Fruit fly (Drosophila melanogaster): ENCODE results near the gene Cpr67Fa1.
A peak's percentile ranks its signal among the peaks of the same experiment; 100 is the strongest.

The Cpr67Fa1 gene

dm6 chr3L:10851107-10851762, 38.6 kb upstream of the Cpr67Fa1 start:
- peak in 1 of 2 experiments; percentile 63 for TF ChIP-seq EcR (GFP tag; optimal IDR thresholded peaks at IDR 0.05)
- TF ChIP-seq psq (optimal IDR thresholded peaks at IDR 0.05): no peak

- no peak for TF ChIP-seq psq (optimal IDR thresholded peaks at IDR 0.05)
- TF ChIP-seq CG8478 (optimal IDR thresholded peaks at IDR 0.05): no peak
- no peak for TF ChIP-seq Dll (optimal IDR thresholded peaks at IDR 0.05)
- TF ChIP-seq usp (GFP tag; optimal IDR thresholded peaks at IDR 0.05): no peak
- TF ChIP-seq pan (optimal IDR thresholded peaks at IDR 0.05): no peak
- TF ChIP-seq EcR (GFP tag; optimal IDR thresholded peaks at IDR 0.05): no peak
These were observed 37.9 kb upstream of the Cpr67Fa1 start for dm6 chr3L:10851853-10852346.

- no peak for TF ChIP-seq pan (optimal IDR thresholded peaks at IDR 0.05)
- TF ChIP-seq usp (GFP tag; optimal IDR thresholded peaks at IDR 0.05): no peak
- TF ChIP-seq Dll (optimal IDR thresholded peaks at IDR 0.05): no peak
- TF ChIP-seq psq (optimal IDR thresholded peaks at IDR 0.05): no peak
- peak in 1 of 2 experiments; percentile 22 for TF ChIP-seq EcR (GFP tag; optimal IDR thresholded peaks at IDR 0.05)
- TF ChIP-seq CG8478 (optimal IDR thresholded peaks at IDR 0.05): no peak
These were observed 37.3 kb upstream of the Cpr67Fa1 start for dm6 chr3L:10852347-10853130.

dm6 chr3L:10853131-10853471, 36.7 kb upstream of the Cpr67Fa1 start:
- TF ChIP-seq pan (optimal IDR thresholded peaks at IDR 0.05): no peak
- no peak for TF ChIP-seq Dll (optimal IDR thresholded peaks at IDR 0.05)
- no peak for TF ChIP-seq CG8478 (optimal IDR thresholded peaks at IDR 0.05)
- TF ChIP-seq EcR (GFP tag; optimal IDR thresholded peaks at IDR 0.05): peak in 1 of 2 experiments; percentile 19

- no peak for TF ChIP-seq Dll (optimal IDR thresholded peaks at IDR 0.05)
- TF ChIP-seq pan (optimal IDR thresholded peaks at IDR 0.05): no peak
- no peak for TF ChIP-seq psq (optimal IDR thresholded peaks at IDR 0.05)
- TF ChIP-seq usp (GFP tag; optimal IDR thresholded peaks at IDR 0.05): no peak
- TF ChIP-seq CG8478 (optimal IDR thresholded peaks at IDR 0.05): no peak
- no peak for TF ChIP-seq EcR (GFP tag; optimal IDR thresholded peaks at IDR 0.05)
These were observed 36.2 kb upstream of the Cpr67Fa1 start for dm6 chr3L:10853618-10854017.

- TF ChIP-seq CG8478 (optimal IDR thresholded peaks at IDR 0.05) (no peak), pan (optimal IDR thresholded peaks at IDR 0.05) (no peak), usp (GFP tag; optimal IDR thresholded peaks at IDR 0.05) (no peak), psq (optimal IDR thresholded peaks at IDR 0.05) (no peak), Dll (optimal IDR thresholded peaks at IDR 0.05) (no peak), EcR (GFP tag; optimal IDR thresholded peaks at IDR 0.05) (no peak)
These were observed 35.8 kb upstream of the Cpr67Fa1 start for dm6 chr3L:10854026-10854425.

dm6 chr3L:10854801-10855418, 34.9 kb upstream of the Cpr67Fa1 start:
- TF ChIP-seq psq (optimal IDR thresholded peaks at IDR 0.05) (no peak), Dll (optimal IDR thresholded peaks at IDR 0.05) (no peak), usp (GFP tag; optimal IDR thresholded peaks at IDR 0.05) (no peak), pan (optimal IDR thresholded peaks at IDR 0.05) (no peak), CG8478 (optimal IDR thresholded peaks at IDR 0.05) (no peak), EcR (GFP tag; optimal IDR thresholded peaks at IDR 0.05) (no peak)

- TF ChIP-seq CG8478 (optimal IDR thresholded peaks at IDR 0.05) (no peak), Dll (optimal IDR thresholded peaks at IDR 0.05) (peak; percentile 45)
These were observed 34.2 kb upstream of the Cpr67Fa1 start for dm6 chr3L:10855419-10856213.

dm6 chr3L:10856534-10857030, 33.2 kb upstream of the Cpr67Fa1 start:
- TF ChIP-seq EcR (GFP tag; optimal IDR thresholded peaks at IDR 0.05) (peak in 1 of 2 experiments; percentile 43), psq (optimal IDR thresholded peaks at IDR 0.05) (no peak), CG8478 (optimal IDR thresholded peaks at IDR 0.05) (peak; percentile 98), Dll (optimal IDR thresholded peaks at IDR 0.05) (peak; percentile 86), usp (GFP tag; optimal IDR thresholded peaks at IDR 0.05) (no peak)

- TF ChIP-seq pan (optimal IDR thresholded peaks at IDR 0.05): no peak
- TF ChIP-seq psq (optimal IDR thresholded peaks at IDR 0.05): no peak
- no peak for TF ChIP-seq Dll (optimal IDR thresholded peaks at IDR 0.05)
- TF ChIP-seq usp (GFP tag; optimal IDR thresholded peaks at IDR 0.05): no peak
- TF ChIP-seq CG8478 (optimal IDR thresholded peaks at IDR 0.05): peak; percentile 22
- TF ChIP-seq EcR (GFP tag; optimal IDR thresholded peaks at IDR 0.05): peak in 1 of 2 experiments; percentile 71
These were observed 32.2 kb upstream of the Cpr67Fa1 start for dm6 chr3L:10857515-10858023.

dm6 chr3L:10858569-10858968, 31.2 kb upstream of the Cpr67Fa1 start:
- TF ChIP-seq Dll (optimal IDR thresholded peaks at IDR 0.05) (no peak), pan (optimal IDR thresholded peaks at IDR 0.05) (no peak), CG8478 (optimal IDR thresholded peaks at IDR 0.05) (no peak), usp (GFP tag; optimal IDR thresholded peaks at IDR 0.05) (no peak)

Measured in whole organism.